Worm (Caenorhabditis elegans) whole organism, L2 larva: ENCODE results near the gene tmem-24.

Experiments
- aly-2 ChIP-seq: fragments of 150-350 bp; optimal IDR thresholded peaks from 2 replicates; lab custom pipeline; 2014; ENCODE audit warnings: missing biosample characterization, missing genetic modification characterization
- egl-27 ChIP-seq: sonication (generic microtip); optimal IDR thresholded peaks from 3 replicates; lab custom pipeline; 2017; ENCODE audit warnings: missing biosample characterization, missing genetic modification reagents, missing genetic modification characterization
- lin-11 ChIP-seq: fragments of 150-350 bp; sonication (generic microtip); optimal IDR thresholded peaks from 2 replicates; lab custom pipeline; 2014; ENCODE audit warnings: missing biosample characterization, missing genetic modification characterization, inconsistent platforms, mixed read lengths
- nhr-11 ChIP-seq: fragments of 150-350 bp; optimal IDR thresholded peaks from 2 replicates; lab custom pipeline; 2014; ENCODE audit warnings: missing biosample characterization, missing genetic modification characterization
- nhr-129 ChIP-seq: fragments of 150-350 bp; optimal IDR thresholded peaks from 2 replicates; lab custom pipeline; 2014; ENCODE audit warnings: missing biosample characterization, missing genetic modification characterization
- nhr-21 ChIP-seq: fragments of 150-350 bp; optimal IDR thresholded peaks from 2 replicates; lab custom pipeline; 2014; ENCODE audit warnings: missing biosample characterization, missing genetic modification characterization
- nhr-237 ChIP-seq: fragments of 150-350 bp; optimal IDR thresholded peaks from 2 replicates; lab custom pipeline; 2014; ENCODE audit warnings: missing biosample characterization, missing genetic modification characterization
- peb-1 ChIP-seq: fragments of 150-350 bp; optimal IDR thresholded peaks from 2 replicates; lab custom pipeline; 2014; ENCODE audit warnings: missing biosample characterization, missing genetic modification characterization
- skn-1 ChIP-seq: sonication (generic microtip); optimal IDR thresholded peaks from 2 replicates; lab custom pipeline; 2017; ENCODE audit warnings: missing biosample characterization, missing genetic modification characterization
- unc-39 ChIP-seq: fragments of 150-350 bp; optimal IDR thresholded peaks from 2 replicates; lab custom pipeline; 2014; ENCODE audit warnings: missing biosample characterization, missing genetic modification characterization
- zag-1 ChIP-seq: fragments of 150-350 bp; optimal IDR thresholded peaks from 2 replicates; lab custom pipeline; 2014; ENCODE audit warnings: missing biosample characterization, missing genetic modification characterization

- TF ChIP-seq nhr-21 (tag; lab: Kevin White, UChicago) (no peak), unc-39 (tag; lab: Kevin White, UChicago) (no peak), zag-1 (tag; lab: Kevin White, UChicago) (no peak), peb-1 (tag; lab: Kevin White, UChicago) (no peak), nhr-11 (tag; lab: Kevin White, UChicago) (no peak), aly-2 (tag; lab: Kevin White, UChicago) (no peak), nhr-237 (tag; lab: Kevin White, UChicago) (no peak), skn-1 (no peak), nhr-129 (tag; lab: Kevin White, UChicago) (no peak), egl-27 (no peak), lin-11 (tag; lab: Kevin White, UChicago) (no peak)
Measured at ce11 chrX:3659192-3659591, 14.5 kb upstream of the tmem-24 start, which contains the start of gene R11G1.1.
